Fruit fly (Drosophila melanogaster) whole organism, embryonic: ENCODE results near the gene CG16775.

Experiments used
- Bdp1 ChIP-seq: fragments of 200-800 bp; sonication (Bioruptor generic); optimal IDR thresholded peaks from 3 replicates; lab custom pipeline; 2016; ENCODE audit warnings: missing biosample characterization, missing genetic modification characterization
- CG10147 ChIP-seq: fragments of 200-800 bp; sonication (Bioruptor generic); optimal IDR thresholded peaks from 2 replicates; lab custom pipeline; 2019; ENCODE audit warnings: missing biosample characterization, mild to moderate bottlenecking, missing genetic modification characterization, moderate library complexity
- CG11247 ChIP-seq: fragments of 200-800 bp; sonication (Bioruptor generic); IDR thresholded peaks from 2 replicates; pipeline ENCODE4 v1.3.6; 2022; ENCODE audit warnings: missing biosample characterization, missing genetic modification characterization
- CG11560 ChIP-seq: fragments of 200-800 bp; sonication (Bioruptor generic); IDR thresholded peaks from 3 replicates; pipeline ENCODE4 v1.3.6; 2022; ENCODE audit warnings: missing biosample characterization, missing genetic modification characterization
- CG11695 ChIP-seq: fragments of 200-800 bp; sonication (Bioruptor generic); IDR thresholded peaks from 3 replicates; pipeline ENCODE4 v1.3.6; 2022; ENCODE audit warnings: missing biosample characterization, missing genetic modification characterization
- CG12071 ChIP-seq: fragments of 200-800 bp; sonication (Bioruptor generic); optimal IDR thresholded peaks from 3 replicates; lab custom pipeline; 2018; ENCODE audit warnings: missing biosample characterization, mild to moderate bottlenecking, missing genetic modification characterization
- CG12155 ChIP-seq: fragments of 200-800 bp; sonication (Bioruptor generic); optimal IDR thresholded peaks from 3 replicates; lab custom pipeline; 2016; ENCODE audit warnings: missing biosample characterization, missing genetic modification characterization
- CG14667 ChIP-seq: fragments of 200-800 bp; sonication (Bioruptor generic); IDR thresholded peaks from 2 replicates; pipeline ENCODE4 v1.3.6; 2022; ENCODE audit warnings: missing biosample characterization, missing genetic modification characterization
- CG15269 ChIP-seq: fragments of 200-800 bp; sonication (Bioruptor generic); optimal IDR thresholded peaks from 2 replicates; lab custom pipeline; 2018; ENCODE audit warnings: missing biosample characterization, mild to moderate bottlenecking, missing genetic modification characterization, moderate library complexity
- CG3163 ChIP-seq: fragments of 200-800 bp; sonication (Bioruptor generic); optimal IDR thresholded peaks from 3 replicates; lab custom pipeline; 2016; ENCODE audit warnings: missing biosample characterization, missing genetic modification characterization
- CG3995 ChIP-seq: fragments of 200-800 bp; sonication (Bioruptor generic); optimal IDR thresholded peaks from 3 replicates; lab custom pipeline; 2016; ENCODE audit warnings: missing biosample characterization, missing genetic modification characterization
- CG6272 ChIP-seq: fragments of 200-800 bp; sonication (Bioruptor generic); IDR thresholded peaks from 2 replicates; pipeline ENCODE4 v1.3.6; 2022; ENCODE audit warnings: missing biosample characterization, missing genetic modification characterization
- CG6683 ChIP-seq: fragments of 200-800 bp; sonication (Bioruptor generic); optimal IDR thresholded peaks from 2 replicates; lab custom pipeline; 2017; ENCODE audit warnings: missing biosample characterization, mild to moderate bottlenecking, missing genetic modification characterization, missing genetic modification reagents
- CG9727 ChIP-seq: fragments of 200-800 bp; sonication (Bioruptor generic); optimal IDR thresholded peaks from 3 replicates; lab custom pipeline; 2017; ENCODE audit warnings: missing biosample characterization, mild to moderate bottlenecking, missing genetic modification characterization
- CG9797 ChIP-seq: fragments of 200-800 bp; sonication (Bioruptor generic); optimal IDR thresholded peaks from 3 replicates; lab custom pipeline; 2018; ENCODE audit warnings: missing biosample characterization, mild to moderate bottlenecking, missing genetic modification characterization
- CG9876 ChIP-seq: fragments of 200-800 bp; sonication (Bioruptor generic); optimal IDR thresholded peaks from 2 replicates; lab custom pipeline; 2016; ENCODE audit warnings: missing biosample characterization, missing genetic modification characterization
- CkIIα-i1 ChIP-seq: fragments of 200-800 bp; sonication (Bioruptor generic); IDR thresholded peaks from 2 replicates; pipeline ENCODE4 v1.3.6; 2022; ENCODE audit warnings: missing biosample characterization, missing genetic modification characterization
- CoRest ChIP-seq: fragments of 200-800 bp; sonication (Bioruptor generic); optimal IDR thresholded peaks from 3 replicates; lab custom pipeline; 2018; ENCODE audit warnings: missing biosample characterization, mild to moderate bottlenecking, missing genetic modification characterization, moderate library complexity
- Dfd ChIP-seq, 2 experiments: fragments of >200 bp; optimal IDR thresholded peaks; 2 replicates each; lab custom pipeline; 2017; ENCODE audit warnings: missing biosample characterization in 2 of 2, missing genetic modification characterization in 2 of 2
- E2f2 ChIP-seq: fragments of 200-800 bp; sonication (Bioruptor generic); IDR thresholded peaks from 2 replicates; pipeline ENCODE4 v1.3.6; 2022; ENCODE audit warnings: missing biosample characterization, missing genetic modification characterization
- Ets65A ChIP-seq: fragments of 200-800 bp; sonication (Bioruptor generic); peaks from one replicate; lab custom pipeline; 2016; ENCODE audit warnings: missing biosample characterization, missing genetic modification characterization
- H15 ChIP-seq: fragments of 200-800 bp; sonication (Bioruptor generic); IDR thresholded peaks from 3 replicates; pipeline ENCODE4 v1.3.6; 2022; ENCODE audit warnings: missing biosample characterization, missing genetic modification characterization
- Kr ChIP-seq: fragments of 200-800 bp; sonication (Bioruptor generic); optimal IDR thresholded peaks from 2 replicates; lab custom pipeline; 2017; ENCODE audit warnings: missing biosample characterization, mild to moderate bottlenecking, missing genetic modification characterization
- Med ChIP-seq: fragments of 200-800 bp; sonication (Bioruptor generic); peaks from one replicate; lab custom pipeline; 2016; ENCODE audit warnings: missing biosample characterization, missing genetic modification characterization, mild to moderate bottlenecking, inconsistent platforms, moderate library complexity
- Optix ChIP-seq: fragments of 200-800 bp; sonication (Bioruptor generic); IDR thresholded peaks from 3 replicates; pipeline ENCODE4 v1.3.6; 2022; ENCODE audit warnings: missing biosample characterization, missing genetic modification characterization
- amos ChIP-seq: fragments of 200-800 bp; sonication (Bioruptor generic); IDR thresholded peaks from 2 replicates; pipeline ENCODE4 v1.3.6; 2022; ENCODE audit warnings: missing biosample characterization, missing genetic modification characterization; ENCODE audit not compliant: partially characterized antibody
- bab2 ChIP-seq: fragments of 200-800 bp; sonication (Bioruptor generic); optimal IDR thresholded peaks from 2 replicates; lab custom pipeline; 2016; ENCODE audit warnings: missing biosample characterization, missing genetic modification characterization
- bcd ChIP-seq: fragments of 200-800 bp; sonication (Bioruptor generic); optimal IDR thresholded peaks from 2 replicates; lab custom pipeline; 2017; ENCODE audit warnings: missing biosample characterization, mild to moderate bottlenecking, missing genetic modification characterization
- croc ChIP-seq: fragments of 200-800 bp; sonication (Bioruptor generic); conservative IDR thresholded peaks from 3 replicates; pipeline ENCODE4 v1.3.6; 2022; ENCODE audit warnings: missing biosample characterization, missing genetic modification characterization
- crol ChIP-seq: fragments of 200-800 bp; sonication (Bioruptor generic); IDR thresholded peaks from 2 replicates; pipeline ENCODE4 v1.3.6; 2022; ENCODE audit warnings: missing biosample characterization, missing genetic modification characterization
- da ChIP-seq: fragments of 200-800 bp; sonication (Bioruptor generic); optimal IDR thresholded peaks from 2 replicates; lab custom pipeline; 2016; ENCODE audit warnings: missing biosample characterization, missing genetic modification characterization
- dan ChIP-seq: fragments of 200-800 bp; sonication (Bioruptor generic); IDR thresholded peaks from 2 replicates; pipeline ENCODE4 v1.3.6; 2022; ENCODE audit warnings: missing biosample characterization, missing genetic modification characterization
- danr ChIP-seq: fragments of 200-800 bp; sonication (Bioruptor generic); IDR thresholded peaks from 2 replicates; pipeline ENCODE4 v1.3.6; 2022; ENCODE audit warnings: missing biosample characterization, missing genetic modification characterization
- dati ChIP-seq: fragments of 200-800 bp; sonication (Bioruptor generic); IDR thresholded peaks from 2 replicates; pipeline ENCODE4 v1.3.6; 2022; ENCODE audit warnings: missing biosample characterization, missing genetic modification characterization
- disco-r ChIP-seq: fragments of 200-800 bp; sonication (Bioruptor generic); optimal IDR thresholded peaks from 2 replicates; lab custom pipeline; 2016; ENCODE audit warnings: missing biosample characterization, missing genetic modification characterization
- dpn ChIP-seq, 2 experiments: fragments of 200-800 bp; sonication (Bioruptor generic); optimal IDR thresholded peaks; 3 replicates each; lab custom pipeline; 2016; ENCODE audit warnings: missing biosample characterization in 2 of 2, missing genetic modification characterization in 2 of 2
- gcm ChIP-seq: fragments of 200-800 bp; sonication (Bioruptor generic); optimal IDR thresholded peaks from 2 replicates; lab custom pipeline; 2019; ENCODE audit warnings: missing biosample characterization, mild to moderate bottlenecking, missing genetic modification characterization, moderate library complexity
- gro ChIP-seq: fragments of 200-800 bp; sonication (Bioruptor generic); optimal IDR thresholded peaks from 2 replicates; lab custom pipeline; 2016; ENCODE audit warnings: missing biosample characterization, missing genetic modification characterization
- ham ChIP-seq: fragments of 200-800 bp; sonication (Bioruptor generic); IDR thresholded peaks from 2 replicates; pipeline ENCODE4 v1.3.6; 2022; ENCODE audit warnings: missing biosample characterization, missing genetic modification characterization
- kah ChIP-seq: fragments of 200-800 bp; sonication (Bioruptor generic); optimal IDR thresholded peaks from 2 replicates; lab custom pipeline; 2018; ENCODE audit warnings: missing biosample characterization, mild to moderate bottlenecking, missing genetic modification characterization
- lmd ChIP-seq: fragments of 200-800 bp; sonication (Bioruptor generic); IDR thresholded peaks from 2 replicates; pipeline ENCODE4 v1.3.6; 2022; ENCODE audit warnings: missing biosample characterization, missing genetic modification characterization
- nerfin-1 ChIP-seq: fragments of 200-800 bp; sonication (Bioruptor generic); optimal IDR thresholded peaks from 3 replicates; lab custom pipeline; 2019; ENCODE audit warnings: missing biosample characterization, mild to moderate bottlenecking, missing genetic modification characterization, moderate library complexity
- pan ChIP-seq, 4 experiments: fragments of >200 bp in 3 of 4; fragments of 200-800 bp in 1 of 4; sonication (Bioruptor generic) in 1 of 4; optimal IDR thresholded peaks in 3 of 4; IDR thresholded peaks in 1 of 4; 2 replicates each; pipeline versions ENCODE4 v1.3.6 to Lab custom; 2017 to 2022; ENCODE audit warnings: missing biosample characterization in 2 of 4, missing genetic modification characterization in 2 of 4, mixed read lengths in 1 of 4
- stwl ChIP-seq: fragments of 200-800 bp; sonication (Bioruptor generic); optimal IDR thresholded peaks from 3 replicates; lab custom pipeline; 2018; ENCODE audit warnings: missing biosample characterization, mild to moderate bottlenecking, missing genetic modification characterization, moderate library complexity
- sug ChIP-seq: fragments of 200-800 bp; optimal IDR thresholded peaks from 2 replicates; lab custom pipeline; 2019; ENCODE audit warnings: missing biosample characterization, mild to moderate bottlenecking, missing genetic modification characterization, moderate library complexity
- tgo ChIP-seq: fragments of 200-800 bp; sonication (Bioruptor generic); IDR thresholded peaks from 3 replicates; pipeline ENCODE4 v1.3.6; 2022; ENCODE audit warnings: missing biosample characterization, missing genetic modification characterization
- twi ChIP-seq: fragments of 200-800 bp; optimal IDR thresholded peaks from 2 replicates; lab custom pipeline; 2019; ENCODE audit warnings: missing biosample characterization, mild to moderate bottlenecking, missing genetic modification characterization, moderate library complexity
- unpg ChIP-seq: fragments of 200-800 bp; sonication (Bioruptor generic); optimal IDR thresholded peaks from 3 replicates; lab custom pipeline; 2018; ENCODE audit warnings: missing biosample characterization, mild to moderate bottlenecking, missing genetic modification characterization, moderate library complexity
- wor ChIP-seq: fragments of 200-800 bp; sonication (Bioruptor generic); IDR thresholded peaks from 2 replicates; pipeline ENCODE4 v1.3.6; 2022; ENCODE audit warnings: missing biosample characterization, missing genetic modification characterization

Gene CG16775

dm6 chr3L:17856655-17857479 lies 29.6 kb downstream of the CG16775 start, which contains the start of gene CG5535 (continued):
- no peak for TF ChIP-seq Kr (GFP tag; lab: Kevin White, UChicago)
- no peak for TF ChIP-seq CG3163 (GFP tag; lab: Kevin White, UChicago)
- TF ChIP-seq ham, result no peak
- TF ChIP-seq nerfin-1 (tag; lab: Kevin White, UChicago), result peak; percentile 83
- TF ChIP-seq da (GFP tag; lab: Kevin White, UChicago), result no peak
- peak; percentile 28; the same call in 2 of the 3 replicates for TF ChIP-seq Optix (GFP tag; lab: Robert Waterston, UW)
- 0 out of 2 replicates have a peak, but pooled peaks have one; percentile 20 for TF ChIP-seq dati (GFP tag; lab: Robert Waterston, UW)
- TF ChIP-seq CG11247 (GFP tag; lab: Robert Waterston, UW), result peak; percentile 24
- no peak for TF ChIP-seq CG3995
- TF ChIP-seq dpn (GFP tag; optimal IDR thresholded peaks at IDR 0.05; lab: Kevin White, UChicago), result peak; percentile 20 to 75
- TF ChIP-seq gro (GFP tag; lab: Kevin White, UChicago), result peak; percentile 3
- peak; percentile 71 for TF ChIP-seq twi (tag; lab: Kevin White, UChicago)
- peak; percentile 71 for TF ChIP-seq sug
- TF ChIP-seq CG9727 (GFP tag; lab: Kevin White, UChicago), result peak; percentile 91
- peak; percentile 41 for TF ChIP-seq bab2 (GFP tag; lab: Kevin White, UChicago)
- TF ChIP-seq CoRest (tag; lab: Kevin White, UChicago), result peak; percentile 93
- TF ChIP-seq CG15269, result peak; percentile 84
- peak; percentile 93 for TF ChIP-seq Med
- TF ChIP-seq CG10147, result peak; percentile 86
- peak; percentile 44; the same call in 1 of the 3 replicates for TF ChIP-seq CG11695 (GFP tag; lab: Robert Waterston, UW)
- no peak for TF ChIP-seq pan (optimal IDR thresholded peaks at IDR 0.05; lab: Kevin White, UChicago)
- peak in 1 of 2 experiments; percentile 61 for TF ChIP-seq pan (GFP tag; optimal IDR thresholded peaks at IDR 0.05 in 1 of 2, IDR thresholded peaks at IDR 0.05 in 1 of 2)
- no peak for TF ChIP-seq dan (GFP tag; lab: Robert Waterston, UW)
- peak; percentile 88 for TF ChIP-seq bcd (GFP tag; lab: Kevin White, UChicago)
- TF ChIP-seq unpg, result peak; percentile 76
- no peak for TF ChIP-seq Bdp1 (GFP tag; lab: Kevin White, UChicago)
- peak; percentile 86 for TF ChIP-seq Ets65A (GFP tag; lab: Kevin White, UChicago)
- TF ChIP-seq tgo, result peak; percentile 60; the same call in 2 of the 3 replicates
- TF ChIP-seq stwl, result peak; percentile 20
- TF ChIP-seq CG9876 (GFP tag; lab: Kevin White, UChicago), result peak; percentile 28
- peak; percentile 67; the same call in 1 of the 3 replicates for TF ChIP-seq croc
- no peak for TF ChIP-seq kah (GFP tag; lab: Kevin White, UChicago)
- peak; percentile 68 for TF ChIP-seq gcm (GFP tag; lab: Kevin White, UChicago)
- TF ChIP-seq amos, result no peak
- TF ChIP-seq CG6272 (GFP tag; lab: Robert Waterston, UW), result peak; percentile 55
- TF ChIP-seq lmd (GFP tag; lab: Robert Waterston, UW), result peak; percentile 67
- no peak for TF ChIP-seq disco-r (GFP tag; lab: Kevin White, UChicago)
- no peak for TF ChIP-seq danr (GFP tag; lab: Robert Waterston, UW)
- peak; percentile 63 for TF ChIP-seq CG12071 (GFP tag; lab: Kevin White, UChicago)
- TF ChIP-seq crol (GFP tag; lab: Robert Waterston, UW), result peak; percentile 46
- no peak for TF ChIP-seq CG11560 (tag; lab: Robert Waterston, UW)
- TF ChIP-seq CG6683, result peak; percentile 33
- no peak for TF ChIP-seq Dfd (GFP tag; optimal IDR thresholded peaks at IDR 0.05; lab: Kevin White, UChicago)
- TF ChIP-seq E2f2 (GFP tag; lab: Robert Waterston, UW), result peak; percentile 37; the same call in 1 of the 2 replicates
- peak; percentile 49 for TF ChIP-seq CG14667 (GFP tag; lab: Robert Waterston, UW)
- TF ChIP-seq CkIIα-i1 (GFP tag; lab: Robert Waterston, UW), result no peak
- TF ChIP-seq CG12155, result peak; percentile 61
- TF ChIP-seq CG9797 (GFP tag; lab: Kevin White, UChicago), result no peak
- TF ChIP-seq H15, result peak; percentile 35; the same call in 1 of the 3 replicates
- 0 out of 2 replicates have a peak, but pooled peaks have one; percentile 51 for TF ChIP-seq wor (GFP tag; lab: Robert Waterston, UW)
